Worm (Caenorhabditis elegans) whole organism, early embryonic: ENCODE results near the gene srab-4.

ENCODE experiments used
- B0310.2 ChIP-seq: sonication (generic microtip); optimal IDR thresholded peaks from 2 replicates; lab custom pipeline; 2016; ENCODE audit warnings: mild to moderate bottlenecking, missing genetic modification characterization, missing compliant biosample characterization
- aly-1 ChIP-seq: sonication (generic microtip); optimal IDR thresholded peaks from 2 replicates; lab custom pipeline; 2016; ENCODE audit warnings: missing genetic modification characterization, missing compliant biosample characterization
- ama-1 ChIP-seq: fragments of 150-350 bp; optimal IDR thresholded peaks from 2 replicates; lab custom pipeline; 2014
- flt-1 ChIP-seq: fragments of 200-800 bp; sonication (Bioruptor generic); IDR thresholded peaks from 2 replicates; pipeline ENCODE4 v1.3.6; 2022; ENCODE audit warnings: missing genetic modification characterization, missing compliant biosample characterization
- hmbx-1 ChIP-seq: sonication (generic microtip); optimal IDR thresholded peaks from 2 replicates; lab custom pipeline; 2016; ENCODE audit warnings: mild to moderate bottlenecking, missing genetic modification characterization, missing compliant biosample characterization
- sea-1 ChIP-seq: fragments of 200-800 bp; sonication (Bioruptor generic); conservative IDR thresholded peaks from 2 replicates; pipeline ENCODE4 v1.3.6; 2022; ENCODE audit warnings: missing genetic modification characterization, missing compliant biosample characterization

- TF ChIP-seq aly-1, result no peak
- TF ChIP-seq ama-1, result no peak
- no peak for TF ChIP-seq hmbx-1 (tag; lab: Kevin White, UChicago)
- no peak for TF ChIP-seq B0310.2 (tag; lab: Kevin White, UChicago)
- no peak for TF ChIP-seq flt-1 (GFP tag; lab: Robert Waterston, UW)
- TF ChIP-seq sea-1 (GFP tag; lab: Robert Waterston, UW), result no peak
Observed at ce11 chrV:6982813-6983212, 21.1 kb upstream of the srab-4 start, which contains the start of gene nhr-161.
